Fruit fly (Drosophila melanogaster): Measurements from ENCODE around the gene Hn.

Gene Hn

DNA sequence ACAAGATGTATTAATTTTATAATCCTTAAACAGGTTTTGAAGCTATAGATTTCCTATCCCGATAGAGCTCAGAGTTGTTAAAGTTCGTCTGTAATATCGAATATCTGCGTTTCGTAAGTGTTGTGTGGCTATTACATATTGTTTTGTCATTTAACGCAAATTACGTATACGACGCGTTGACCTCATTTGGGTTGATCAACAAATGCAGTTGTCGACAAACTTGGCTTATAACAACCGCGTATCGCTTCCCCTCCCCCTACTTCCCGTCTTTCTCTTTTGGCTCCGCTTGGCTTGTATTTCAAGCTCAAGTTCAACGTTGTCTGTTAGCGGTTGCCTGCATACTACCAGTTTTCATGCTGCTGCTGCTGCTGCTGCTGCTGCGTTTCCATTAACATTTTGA lies 50.2 kb downstream of the Hn start:
- no peak for TF ChIP-seq CG15710 (tag; optimal IDR thresholded peaks at IDR 0.05)
- TF ChIP-seq CG17806 (tag; optimal IDR thresholded peaks at IDR 0.05), result no peak
- TF ChIP-seq Snoo (tag; optimal IDR thresholded peaks at IDR 0.05), result no peak
- TF ChIP-seq Ets98B (GFP tag; IDR thresholded peaks at IDR 0.05), result no peak
- TF ChIP-seq Pif1A (GFP tag; optimal IDR thresholded peaks at IDR 0.05), result no peak
- no peak for TF ChIP-seq CG12605 (GFP tag; IDR thresholded peaks at IDR 0.05)
- no peak for TF ChIP-seq CG8301 (tag; optimal IDR thresholded peaks at IDR 0.05)
- TF ChIP-seq gl (tag; optimal IDR thresholded peaks at IDR 0.05), result no peak
- no peak for TF ChIP-seq EcR (GFP tag; optimal IDR thresholded peaks at IDR 0.05)
- TF ChIP-seq rn (GFP tag; IDR thresholded peaks at IDR 0.05), result no peak
- no peak for TF ChIP-seq Pif1B (GFP tag; optimal IDR thresholded peaks at IDR 0.05)
- no peak for TF ChIP-seq CG4496 (GFP tag; IDR thresholded peaks at IDR 0.05)
- TF ChIP-seq CG13204 (GFP tag; optimal IDR thresholded peaks at IDR 0.05), result no peak
- TF ChIP-seq CG9948 (tag; optimal IDR thresholded peaks at IDR 0.05), result no peak
- TF ChIP-seq CG10348 (GFP tag; IDR thresholded peaks at IDR 0.05), result no peak
- no peak for TF ChIP-seq CG14655 (GFP tag; optimal IDR thresholded peaks at IDR 0.05)
- no peak for TF ChIP-seq D1 (tag; optimal IDR thresholded peaks at IDR 0.05)
- TF ChIP-seq CG32121 (GFP tag; IDR thresholded peaks at IDR 0.05), result no peak

DNA sequence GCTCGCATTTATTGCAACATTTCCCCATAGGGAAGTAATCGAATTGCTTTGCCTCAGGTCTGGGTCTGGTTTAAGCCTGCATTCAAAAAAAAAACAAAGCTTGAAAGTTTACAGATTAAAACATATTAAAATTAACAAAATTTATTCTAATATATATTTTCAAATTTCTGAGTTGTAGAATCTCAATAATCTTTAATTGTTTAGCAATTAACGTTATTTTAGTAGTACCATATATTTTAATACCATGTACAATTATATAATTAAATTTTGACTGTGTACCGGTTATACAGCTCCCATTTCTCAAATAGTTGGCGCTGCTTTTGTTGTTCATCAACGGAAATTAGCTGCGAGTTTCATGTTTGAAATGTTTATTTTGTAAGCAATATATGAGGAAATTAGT lies 50.7 kb downstream of the Hn start:
- no peak for TF ChIP-seq CG12605 (GFP tag; IDR thresholded peaks at IDR 0.05)
- TF ChIP-seq gl (tag; optimal IDR thresholded peaks at IDR 0.05), result no peak

DNA sequence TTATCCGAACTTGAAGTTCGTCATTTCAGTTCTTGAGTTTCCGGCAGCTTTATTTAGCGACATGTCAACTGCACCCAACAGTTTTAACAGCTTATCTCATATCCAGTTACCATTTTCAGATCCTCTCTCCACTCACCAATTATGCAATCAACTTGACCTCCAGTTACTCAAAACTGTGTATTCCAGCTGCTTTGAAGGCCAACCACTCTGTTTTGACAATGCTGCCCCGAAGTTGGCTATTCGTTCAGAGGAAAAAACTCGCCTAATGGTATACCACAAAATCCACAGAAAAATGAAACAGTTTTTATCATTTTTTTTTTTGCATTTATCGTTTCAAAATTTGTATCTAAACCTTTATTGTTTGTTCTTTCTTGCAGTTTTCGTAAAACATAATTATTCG lies 51.3 kb downstream of the Hn start:
- TF ChIP-seq gl (tag; optimal IDR thresholded peaks at IDR 0.05) (no peak), CG8301 (tag; optimal IDR thresholded peaks at IDR 0.05) (no peak), CG8159 (tag; optimal IDR thresholded peaks at IDR 0.05) (no peak), fd96Ca (GFP tag; IDR thresholded peaks at IDR 0.05) (no peak), D1 (tag; optimal IDR thresholded peaks at IDR 0.05) (no peak), CG17806 (tag; optimal IDR thresholded peaks at IDR 0.05) (no peak), CG32121 (GFP tag; IDR thresholded peaks at IDR 0.05) (no peak), CG4496 (GFP tag; IDR thresholded peaks at IDR 0.05) (no peak), Pif1B (GFP tag; optimal IDR thresholded peaks at IDR 0.05) (no peak)
